Worm (Caenorhabditis elegans): ENCODE measurements around the gene F57B9.1.
A peak's percentile ranks its signal among the peaks of the same experiment; 100 is the strongest.

DNA sequence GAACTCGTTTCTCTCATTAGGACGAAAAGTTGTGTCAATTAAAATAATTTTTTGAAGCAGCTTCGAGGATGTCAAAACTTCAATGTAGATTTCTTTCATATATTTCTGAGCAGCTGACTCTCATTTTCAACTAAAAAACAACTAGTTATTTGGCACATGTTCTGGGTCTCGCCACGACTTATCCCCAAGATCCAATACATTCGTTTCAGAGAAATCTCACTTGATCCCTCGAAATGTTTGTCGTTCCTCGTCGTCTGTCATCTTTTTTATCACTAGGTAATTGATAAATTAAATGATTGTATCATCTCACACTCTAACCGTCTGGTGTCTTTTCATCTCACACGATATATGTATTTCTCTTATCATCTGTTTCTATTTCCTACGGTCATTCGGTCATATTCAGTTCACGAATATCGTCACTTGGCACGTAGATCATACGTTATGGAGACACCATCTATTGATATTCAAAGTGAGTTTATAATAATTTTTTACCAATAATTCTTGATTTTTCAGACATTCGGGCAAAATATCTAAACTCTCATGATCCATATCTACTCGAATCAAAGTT, at the start of gene F57B9.1, which contains the start of gene rpn-6.1:
- no peak for TF ChIP-seq egl-27 (tag; optimal IDR thresholded peaks at IDR 0.05)
- TF ChIP-seq ceh-82 (tag; optimal IDR thresholded peaks at IDR 0.05): no peak
- no peak for TF ChIP-seq tra-1 (GFP tag; IDR thresholded peaks at IDR 0.05)
- TF ChIP-seq mxl-2 (GFP tag; conservative IDR thresholded peaks at IDR 0.05): no peak
- TF ChIP-seq nhr-6 (tag; optimal IDR thresholded peaks at IDR 0.05): no peak
- TF ChIP-seq lin-39 (tag; optimal IDR thresholded peaks at IDR 0.05): no peak
- no peak for TF ChIP-seq zfp-2 (tag; optimal IDR thresholded peaks at IDR 0.05)
- no peak for TF ChIP-seq nhr-102 (tag; optimal IDR thresholded peaks at IDR 0.05)
- no peak for TF ChIP-seq unc-39 (tag; optimal IDR thresholded peaks at IDR 0.05)
- peak; percentile 10 for TF ChIP-seq mep-1 (tag; optimal IDR thresholded peaks at IDR 0.05)
- TF ChIP-seq dmd-8 (GFP tag; IDR thresholded peaks at IDR 0.05): no peak
